Worm (Caenorhabditis elegans) whole organism, L4 larva: ENCODE data around the gene C33C12.11.

Experiments used
- aly-2 ChIP-seq: sonication (generic microtip); optimal IDR thresholded peaks from 2 replicates; lab custom pipeline; 2018; ENCODE audit warnings: missing biosample characterization, missing genetic modification characterization
- ceh-62 ChIP-seq: sonication (generic microtip); optimal IDR thresholded peaks from 2 replicates; lab custom pipeline; 2017; ENCODE audit warnings: missing biosample characterization, missing genetic modification characterization
- ces-1 ChIP-seq: fragments of 150-350 bp; sonication (generic microtip); optimal IDR thresholded peaks from 4 replicates; lab custom pipeline; 2014; ENCODE audit warnings: missing biosample characterization, missing genetic modification reagents, missing genetic modification characterization
- dve-1 ChIP-seq: sonication (generic microtip); optimal IDR thresholded peaks from 2 replicates; lab custom pipeline; 2017; ENCODE audit warnings: antibody characterized with exemption, mild to moderate bottlenecking, missing genetic modification characterization, missing compliant biosample characterization; ENCODE audit not compliant: insufficient read depth
- egl-27 ChIP-seq: sonication (generic microtip); optimal IDR thresholded peaks from 3 replicates; lab custom pipeline; 2017; ENCODE audit warnings: missing biosample characterization, missing genetic modification reagents, missing genetic modification characterization
- fos-1 ChIP-seq: fragments of 150-350 bp; optimal IDR thresholded peaks from 2 replicates; lab custom pipeline; 2014; ENCODE audit warnings: missing biosample characterization, missing genetic modification characterization
- hlh-11 ChIP-seq: fragments of 200-800 bp; sonication (Bioruptor generic); optimal IDR thresholded peaks from 2 replicates; lab custom pipeline; 2018; ENCODE audit warnings: mild to moderate bottlenecking, missing genetic modification characterization, missing compliant biosample characterization
- madf-5 ChIP-seq, 2 experiments: fragments of 200-800 bp; sonication (Bioruptor generic); IDR thresholded peaks; 2 replicates each; pipeline ENCODE4 v1.3.6; 2022; ENCODE audit warnings: missing compliant biosample characterization in 2 of 2, missing genetic modification characterization in 2 of 2
- nhr-76 ChIP-seq: fragments of 150-350 bp; optimal IDR thresholded peaks from 2 replicates; lab custom pipeline; 2014; ENCODE audit warnings: missing biosample characterization, missing genetic modification characterization
- zfp-2 ChIP-seq: sonication (generic microtip); optimal IDR thresholded peaks from 2 replicates; lab custom pipeline; 2016; ENCODE audit warnings: mild to moderate bottlenecking, missing genetic modification characterization, missing compliant biosample characterization
- ztf-7 ChIP-seq: fragments of 150-350 bp; optimal IDR thresholded peaks from 2 replicates; lab custom pipeline; 2014; ENCODE audit warnings: missing biosample characterization, missing genetic modification characterization

DNA sequence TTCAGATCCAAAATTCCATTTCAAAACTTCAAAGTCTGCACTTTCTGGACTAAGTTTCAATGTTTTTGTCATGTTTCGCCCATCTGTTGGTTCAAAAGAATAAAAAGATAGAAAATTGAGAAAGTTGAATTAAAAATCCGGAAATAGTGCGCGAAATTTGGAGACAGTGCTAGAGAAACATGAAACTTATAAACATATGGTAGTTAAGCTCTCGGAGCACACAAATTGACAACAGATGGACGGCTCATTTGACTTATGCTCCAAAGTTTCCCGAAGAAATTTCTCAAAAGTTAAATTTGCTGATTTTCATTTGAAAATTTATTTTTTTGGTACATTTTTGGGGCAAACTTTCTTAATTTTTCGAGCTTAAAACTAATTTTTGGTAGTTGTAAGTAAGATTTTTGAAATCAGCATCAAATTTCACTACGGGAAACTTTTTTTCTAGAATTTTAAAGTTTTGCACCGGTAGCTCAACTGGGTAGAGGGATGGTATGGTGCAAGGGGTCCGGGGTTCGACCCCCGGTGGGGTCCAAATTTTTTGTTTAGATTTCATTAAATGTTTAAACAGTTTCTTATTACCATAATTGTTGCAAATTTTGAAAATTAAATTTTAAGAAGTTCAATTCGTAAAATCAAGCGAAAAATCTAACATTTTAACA, 42.6 kb upstream of the C33C12.11 start:
- TF ChIP-seq aly-2 (tag; lab: Kevin White, UChicago) (no peak), hlh-11 (no peak), zfp-2 (tag; lab: Kevin White, UChicago) (no peak), nhr-76 (tag; lab: Kevin White, UChicago) (no peak), ceh-62 (tag; lab: Kevin White, UChicago) (no peak), ztf-7 (tag; lab: Kevin White, UChicago) (no peak), ces-1 (no peak), dve-1 (tag; lab: Kevin White, UChicago) (no peak), madf-5 (GFP tag; IDR thresholded peaks at IDR 0.05; lab: Robert Waterston, UW) (no peak), fos-1 (tag; lab: Kevin White, UChicago) (no peak), egl-27 (tag; lab: Kevin White, UChicago) (no peak)
